Fruit fly (Drosophila melanogaster) whole organism, embryonic: ENCODE results near the gene PGAP2.
A peak's percentile ranks its signal among the peaks of the same experiment; 100 is the strongest.

Source experiments
- Adf1 ChIP-seq: fragments of 200-800 bp; sonication (Bioruptor generic); IDR thresholded peaks from 2 replicates; pipeline ENCODE4 v1.3.6; 2022; ENCODE audit warnings: missing biosample characterization, missing genetic modification characterization
- Asciz ChIP-seq: fragments of 200-800 bp; sonication (Bioruptor generic); optimal IDR thresholded peaks from 2 replicates; lab custom pipeline; 2017; ENCODE audit warnings: missing biosample characterization, mild to moderate bottlenecking, missing genetic modification characterization, missing genetic modification reagents
- Awh ChIP-seq: fragments of 200-800 bp; sonication (Bioruptor generic); IDR thresholded peaks from 2 replicates; pipeline ENCODE4, ENCODE4 v1.3.6; 2022; ENCODE audit warnings: missing biosample characterization, missing genetic modification characterization
- Blimp-1 ChIP-seq: fragments of 200-800 bp; sonication (Bioruptor generic); optimal IDR thresholded peaks from 3 replicates; lab custom pipeline; 2018; ENCODE audit warnings: missing biosample characterization, missing genetic modification characterization, mild to moderate bottlenecking, moderate library complexity, missing genetic modification reagents
- CG1024 ChIP-seq: fragments of 200-800 bp; sonication (Bioruptor generic); IDR thresholded peaks from 2 replicates; pipeline ENCODE4 v1.3.6; 2022; ENCODE audit warnings: missing biosample characterization, missing genetic modification characterization
- CG10321 ChIP-seq: fragments of 200-800 bp; sonication (Bioruptor generic); IDR thresholded peaks from 2 replicates; pipeline ENCODE4 v1.3.6; 2022; ENCODE audit warnings: missing biosample characterization, missing genetic modification characterization
- CG10565 ChIP-seq: fragments of 200-800 bp; sonication (Bioruptor generic); optimal IDR thresholded peaks from 3 replicates; lab custom pipeline; 2016; ENCODE audit warnings: missing biosample characterization, mild to moderate bottlenecking, missing genetic modification characterization
- CG13894 ChIP-seq: fragments of 200-800 bp; sonication (Bioruptor generic); optimal IDR thresholded peaks from 3 replicates; lab custom pipeline; 2018; ENCODE audit warnings: missing biosample characterization, mild to moderate bottlenecking, missing genetic modification characterization, moderate library complexity
- CG14441 ChIP-seq: fragments of 200-800 bp; sonication (Bioruptor generic); IDR thresholded peaks from 2 replicates; pipeline ENCODE4 v1.3.6; 2022; ENCODE audit warnings: missing biosample characterization, missing genetic modification characterization
- CG14965 ChIP-seq: fragments of 200-800 bp; sonication (Bioruptor generic); optimal IDR thresholded peaks from 2 replicates; lab custom pipeline; 2016; ENCODE audit warnings: missing biosample characterization, missing genetic modification characterization, borderline replicate concordance
- CG1603 ChIP-seq: fragments of 200-800 bp; sonication (Bioruptor generic); optimal IDR thresholded peaks from 2 replicates; lab custom pipeline; 2019; ENCODE audit warnings: missing biosample characterization, mild to moderate bottlenecking, missing genetic modification characterization, moderate library complexity
- CG16815 ChIP-seq: fragments of 200-800 bp; sonication (Bioruptor generic); optimal IDR thresholded peaks from 3 replicates; lab custom pipeline; 2017; ENCODE audit warnings: missing biosample characterization, mild to moderate bottlenecking, missing genetic modification characterization
- CG17361 ChIP-seq: fragments of 200-800 bp; sonication (Bioruptor generic); IDR thresholded peaks from 3 replicates; pipeline ENCODE4 v1.3.6; 2022; ENCODE audit warnings: missing biosample characterization, missing genetic modification characterization
- CG18764 ChIP-seq: fragments of 200-800 bp; sonication (Bioruptor generic); optimal IDR thresholded peaks from 3 replicates; lab custom pipeline; 2016; ENCODE audit warnings: missing biosample characterization, missing genetic modification characterization
- CG30431 ChIP-seq: fragments of 200-800 bp; sonication (Bioruptor generic); optimal IDR thresholded peaks from 2 replicates; lab custom pipeline; 2017; ENCODE audit warnings: missing biosample characterization, missing genetic modification characterization
- CG34224 ChIP-seq: fragments of 200-800 bp; sonication (Bioruptor generic); IDR thresholded peaks from 3 replicates; pipeline ENCODE4 v1.3.6; 2022; ENCODE audit warnings: missing biosample characterization, missing genetic modification characterization; ENCODE audit not compliant: partially characterized antibody
- CG3995 ChIP-seq: fragments of 200-800 bp; sonication (Bioruptor generic); optimal IDR thresholded peaks from 3 replicates; lab custom pipeline; 2016; ENCODE audit warnings: missing biosample characterization, missing genetic modification characterization
- CG4820 ChIP-seq: fragments of 200-800 bp; sonication (Bioruptor generic); optimal IDR thresholded peaks from 3 replicates; lab custom pipeline; 2016; ENCODE audit warnings: missing biosample characterization, missing genetic modification characterization
- CG6654 ChIP-seq: fragments of 200-800 bp; sonication (Bioruptor generic); optimal IDR thresholded peaks from 2 replicates; lab custom pipeline; 2017; ENCODE audit warnings: missing biosample characterization, mild to moderate bottlenecking, missing genetic modification characterization
- CG9215 ChIP-seq: fragments of 200-800 bp; sonication (Bioruptor generic); IDR thresholded peaks from 2 replicates; pipeline ENCODE4 v1.3.6; 2022; ENCODE audit warnings: missing biosample characterization, missing genetic modification characterization
- CG9437 ChIP-seq: fragments of 200-800 bp; sonication (Bioruptor generic); optimal IDR thresholded peaks from 2 replicates; lab custom pipeline; 2018; ENCODE audit warnings: missing biosample characterization, mild to moderate bottlenecking, missing genetic modification characterization
- D ChIP-seq, 2 experiments: fragments of 200-800 bp in 1 of 2; fragments of >200 bp in 1 of 2; sonication (Bioruptor generic) in 1 of 2; optimal IDR thresholded peaks; 2 replicates in 1 of 2; 3 replicates in 1 of 2; lab custom pipeline; 2017; ENCODE audit warnings: mild to moderate bottlenecking in 1 of 2, missing biosample characterization in 1 of 2, missing genetic modification characterization in 1 of 2, missing genetic modification reagents in 1 of 2
- Dek ChIP-seq: fragments of 200-800 bp; sonication (Bioruptor generic); optimal IDR thresholded peaks from 3 replicates; lab custom pipeline; 2019; ENCODE audit warnings: missing biosample characterization, mild to moderate bottlenecking, missing genetic modification characterization, moderate library complexity
- Ets97D ChIP-seq: fragments of 200-800 bp; sonication (Bioruptor generic); optimal IDR thresholded peaks from 3 replicates; lab custom pipeline; 2016; ENCODE audit warnings: missing biosample characterization, missing genetic modification characterization
- Lim3 ChIP-seq: fragments of 200-800 bp; sonication (Bioruptor generic); IDR thresholded peaks from 2 replicates; pipeline ENCODE4 v1.3.6; 2022; ENCODE audit warnings: missing biosample characterization, missing genetic modification characterization
- Meics ChIP-seq: fragments of 200-800 bp; sonication (Bioruptor generic); optimal IDR thresholded peaks from 2 replicates; lab custom pipeline; 2017; ENCODE audit warnings: missing biosample characterization, mild to moderate bottlenecking, missing genetic modification characterization
- Mrtf ChIP-seq: fragments of 200-800 bp; sonication (Bioruptor generic); IDR thresholded peaks from 3 replicates; pipeline ENCODE4 v1.3.6; 2022; ENCODE audit warnings: missing biosample characterization, missing genetic modification characterization
- NK7.1 ChIP-seq: fragments of 200-800 bp; sonication (Bioruptor generic); optimal IDR thresholded peaks from 3 replicates; lab custom pipeline; 2016; ENCODE audit warnings: missing biosample characterization, missing genetic modification characterization
- Nf-YA ChIP-seq: fragments of 200-800 bp; sonication (Bioruptor generic); IDR thresholded peaks from 2 replicates; pipeline ENCODE4 v1.3.6; 2022; ENCODE audit warnings: missing biosample characterization, missing genetic modification characterization
- Side ChIP-seq: fragments of 200-800 bp; sonication (Bioruptor generic); optimal IDR thresholded peaks from 2 replicates; lab custom pipeline; 2016; ENCODE audit warnings: missing biosample characterization, missing genetic modification characterization
- Taf1 ChIP-seq: fragments of 200-800 bp; sonication (Bioruptor generic); IDR thresholded peaks from 2 replicates; pipeline ENCODE4 v1.3.6; 2022; ENCODE audit warnings: missing biosample characterization, missing genetic modification characterization
- Xbp1 ChIP-seq: fragments of 200-800 bp; sonication (Bioruptor generic); optimal IDR thresholded peaks from 3 replicates; lab custom pipeline; 2016; ENCODE audit warnings: missing biosample characterization, mild to moderate bottlenecking, missing genetic modification characterization
- abd-A ChIP-seq: fragments of 200-800 bp; sonication (Bioruptor generic); optimal IDR thresholded peaks from 3 replicates; lab custom pipeline; 2019; ENCODE audit warnings: missing biosample characterization, mild to moderate bottlenecking, missing genetic modification characterization, moderate library complexity
- az2 ChIP-seq: fragments of 200-800 bp; sonication (Bioruptor generic); optimal IDR thresholded peaks from 3 replicates; lab custom pipeline; 2016; ENCODE audit warnings: missing biosample characterization, missing genetic modification characterization
- corto ChIP-seq: fragments of 200-800 bp; sonication (Bioruptor generic); optimal IDR thresholded peaks from 2 replicates; lab custom pipeline; 2016; ENCODE audit warnings: missing biosample characterization, mild to moderate bottlenecking, missing genetic modification characterization, moderate library complexity
- cwo ChIP-seq: fragments of 200-800 bp; sonication (Bioruptor generic); optimal IDR thresholded peaks from 3 replicates; lab custom pipeline; 2017; ENCODE audit warnings: missing biosample characterization, missing genetic modification characterization, mild to moderate bottlenecking, moderate library complexity, missing genetic modification reagents
- disco-r ChIP-seq: fragments of 200-800 bp; sonication (Bioruptor generic); optimal IDR thresholded peaks from 2 replicates; lab custom pipeline; 2016; ENCODE audit warnings: missing biosample characterization, missing genetic modification characterization
- dm ChIP-seq: fragments of 200-800 bp; sonication (Bioruptor generic); optimal IDR thresholded peaks from 3 replicates; lab custom pipeline; 2016; ENCODE audit warnings: missing biosample characterization, missing genetic modification characterization
- dpn ChIP-seq, 2 experiments: fragments of 200-800 bp; sonication (Bioruptor generic); optimal IDR thresholded peaks; 3 replicates each; lab custom pipeline; 2016; ENCODE audit warnings: missing biosample characterization in 2 of 2, missing genetic modification characterization in 2 of 2
- grau ChIP-seq: fragments of 200-800 bp; optimal IDR thresholded peaks from 3 replicates; lab custom pipeline; 2019; ENCODE audit warnings: missing biosample characterization, mild to moderate bottlenecking, missing genetic modification characterization, moderate library complexity
- knrl ChIP-seq: fragments of 200-800 bp; sonication (Bioruptor generic); IDR thresholded peaks from 3 replicates; pipeline ENCODE4 v1.3.6; 2022; ENCODE audit warnings: missing biosample characterization, missing genetic modification characterization; ENCODE audit not compliant: partially characterized antibody
- lilli ChIP-seq: fragments of 200-800 bp; sonication (Bioruptor generic); optimal IDR thresholded peaks from 3 replicates; lab custom pipeline; 2016; ENCODE audit warnings: missing biosample characterization, missing genetic modification characterization
- onecut ChIP-seq: fragments of 200-800 bp; sonication (Bioruptor generic); IDR thresholded peaks from 2 replicates; pipeline ENCODE4 v1.3.6; 2022; ENCODE audit warnings: missing biosample characterization, missing genetic modification characterization
- pzg ChIP-seq: fragments of 200-800 bp; sonication (Bioruptor generic); optimal IDR thresholded peaks from 3 replicates; lab custom pipeline; 2018; ENCODE audit warnings: missing biosample characterization, mild to moderate bottlenecking, missing genetic modification characterization, moderate library complexity
- sima ChIP-seq: fragments of 200-800 bp; sonication (Bioruptor generic); optimal IDR thresholded peaks from 2 replicates; lab custom pipeline; 2016; ENCODE audit warnings: missing biosample characterization, missing genetic modification characterization
- sna ChIP-seq: fragments of 200-800 bp; sonication (Bioruptor generic); IDR thresholded peaks from 2 replicates; pipeline ENCODE4 v1.3.6; 2022; ENCODE audit warnings: missing biosample characterization, missing genetic modification characterization; ENCODE audit not compliant: partially characterized antibody
- tap ChIP-seq: fragments of 200-800 bp; optimal IDR thresholded peaks from 3 replicates; lab custom pipeline; 2019; ENCODE audit warnings: missing biosample characterization, mild to moderate bottlenecking, missing genetic modification characterization, moderate library complexity
- tin ChIP-seq: fragments of 200-800 bp; sonication (Bioruptor generic); optimal IDR thresholded peaks from 3 replicates; lab custom pipeline; 2016; ENCODE audit warnings: missing biosample characterization, missing genetic modification characterization
- twi ChIP-seq: fragments of 200-800 bp; optimal IDR thresholded peaks from 2 replicates; lab custom pipeline; 2019; ENCODE audit warnings: missing biosample characterization, mild to moderate bottlenecking, missing genetic modification characterization, moderate library complexity
- tx ChIP-seq: fragments of 200-800 bp; sonication (Bioruptor generic); optimal IDR thresholded peaks from 2 replicates; lab custom pipeline; 2016; ENCODE audit warnings: missing biosample characterization, missing genetic modification characterization

Gene PGAP2

dm6 chr2L:855052-855547 lies 35.8 kb upstream of the PGAP2 start, which contains the start of gene CG13949 (continued):
- TF ChIP-seq Taf1 (GFP tag; lab: Robert Waterston, UW) (peak; percentile 45), CG9215 (GFP tag; lab: Robert Waterston, UW) (peak; percentile 39), Nf-YA (GFP tag; lab: Robert Waterston, UW) (peak; percentile 37), twi (tag; lab: Kevin White, UChicago) (peak; percentile 19), CG34224 (GFP tag; lab: Robert Waterston, UW) (0 out of 3 replicates have a peak, but pooled peaks have one; percentile 47), CG1024 (GFP tag; lab: Robert Waterston, UW) (no peak), D (optimal IDR thresholded peaks at IDR 0.05; lab: Kevin White, UChicago) (no peak), D (GFP tag; optimal IDR thresholded peaks at IDR 0.05; lab: Kevin White, UChicago) (peak; percentile 19), Mrtf (peak; percentile 70; the same call in 2 of the 3 replicates), Xbp1 (GFP tag; lab: Kevin White, UChicago) (peak; percentile 65), sima (GFP tag; lab: Kevin White, UChicago) (no peak), CG14441 (GFP tag; lab: Robert Waterston, UW) (peak; percentile 83), Lim3 (no peak), Adf1 (GFP tag; lab: Robert Waterston, UW) (no peak), dm (GFP tag; lab: Kevin White, UChicago) (peak; percentile 25), CG10565 (GFP tag; lab: Kevin White, UChicago) (no peak), Asciz (GFP tag; lab: Kevin White, UChicago) (peak; percentile 32), az2 (GFP tag; lab: Kevin White, UChicago) (peak; percentile 56), Awh (GFP tag; lab: Robert Waterston, UW) (peak; percentile 72), knrl (GFP tag; lab: Robert Waterston, UW) (peak; percentile 56), dpn (GFP tag; optimal IDR thresholded peaks at IDR 0.05; lab: Kevin White, UChicago) (peak; percentile 48 to 67), grau (tag; lab: Kevin White, UChicago) (peak; percentile 68), CG3995 (GFP tag; lab: Kevin White, UChicago) (peak; percentile 70), tap (peak; percentile 28), CG10321 (no peak; the same call in 1 of the 2 replicates), CG14965 (GFP tag; lab: Kevin White, UChicago) (no peak), corto (GFP tag; lab: Kevin White, UChicago) (no peak), lilli (GFP tag; lab: Kevin White, UChicago) (peak; percentile 63), CG30431 (GFP tag; lab: Kevin White, UChicago) (no peak), CG13894 (tag; lab: Kevin White, UChicago) (peak; percentile 63), Blimp-1 (peak; percentile 56), CG4820 (GFP tag; lab: Kevin White, UChicago) (peak; percentile 17), pzg (GFP tag; lab: Kevin White, UChicago) (peak; percentile 55), CG6654 (GFP tag; lab: Kevin White, UChicago) (no peak), abd-A (no peak), CG18764 (peak; percentile 10), CG16815 (GFP tag; lab: Kevin White, UChicago) (no peak), Ets97D (peak; percentile 68), CG9437 (no peak), CG1603 (tag; lab: Kevin White, UChicago) (peak; percentile 73), tx (GFP tag; lab: Kevin White, UChicago) (peak; percentile 61), Side (GFP tag; lab: Kevin White, UChicago) (peak; percentile 41), sna (GFP tag; lab: Robert Waterston, UW) (no peak), disco-r (GFP tag; lab: Kevin White, UChicago) (peak; percentile 47), CG17361 (GFP tag; lab: Robert Waterston, UW) (peak; percentile 66; the same call in 2 of the 3 replicates), Dek (tag; lab: Kevin White, UChicago) (peak; percentile 68), Meics (GFP tag; lab: Kevin White, UChicago) (peak; percentile 54), onecut (no peak), NK7.1 (GFP tag; lab: Kevin White, UChicago) (peak; percentile 22), tin (GFP tag; lab: Kevin White, UChicago) (peak; percentile 47), cwo (GFP tag; lab: Kevin White, UChicago) (peak; percentile 37)
